Worm (Caenorhabditis elegans): ENCODE results near the gene dgtr-1.

ce11 chrV:6515344-6515743 lies 18.4 kb downstream of the dgtr-1 start:
- TF ChIP-seq ama-1 (optimal IDR thresholded peaks at IDR 0.05) (no peak), ama-1 (GFP tag; optimal IDR thresholded peaks at IDR 0.05) (no peak), tbp1 (GFP tag; optimal IDR thresholded peaks at IDR 0.05) (no peak), bed-1 (GFP tag; IDR thresholded peaks at IDR 0.05) (0 out of 2 replicates have a peak, but pooled peaks have one; percentile 27), snpc-1.1 (tag; optimal IDR thresholded peaks at IDR 0.05; ENCODE audit: insufficient read depth) (no peak), let-607 (tag; optimal IDR thresholded peaks at IDR 0.05) (no peak), ekl-4 (GFP tag; IDR thresholded peaks at IDR 0.05) (no peak), Y53G8AR.9 (GFP tag; conservative IDR thresholded peaks at IDR 0.05) (no peak; the same call in 1 of the 2 replicates), pha-4 (tag; optimal IDR thresholded peaks at IDR 0.05) (peak; percentile 21)
